Fruit fly (Drosophila melanogaster) whole organism, embryonic: ENCODE data around the gene CG44013.

Source experiments
- Asciz ChIP-seq: fragments of 200-800 bp; sonication (Bioruptor generic); optimal IDR thresholded peaks from 2 replicates; lab custom pipeline; 2017; ENCODE audit warnings: missing biosample characterization, mild to moderate bottlenecking, missing genetic modification characterization, missing genetic modification reagents
- CG1024 ChIP-seq: fragments of 200-800 bp; sonication (Bioruptor generic); IDR thresholded peaks from 2 replicates; pipeline ENCODE4 v1.3.6; 2022; ENCODE audit warnings: missing biosample characterization, missing genetic modification characterization
- CG11723 ChIP-seq: fragments of 200-800 bp; sonication (Bioruptor generic); optimal IDR thresholded peaks from 2 replicates; lab custom pipeline; 2017; ENCODE audit warnings: missing biosample characterization, mild to moderate bottlenecking, missing genetic modification characterization
- CG12659 ChIP-seq: fragments of 200-800 bp; sonication (Bioruptor generic); optimal IDR thresholded peaks from 3 replicates; lab custom pipeline; 2017; ENCODE audit warnings: mild to moderate bottlenecking, missing biosample characterization, missing genetic modification reagents, missing genetic modification characterization
- CG12942 ChIP-seq: fragments of 200-800 bp; sonication (Bioruptor generic); optimal IDR thresholded peaks from 3 replicates; lab custom pipeline; 2016; ENCODE audit warnings: missing biosample characterization, missing genetic modification characterization
- CG13894 ChIP-seq: fragments of 200-800 bp; sonication (Bioruptor generic); optimal IDR thresholded peaks from 3 replicates; lab custom pipeline; 2018; ENCODE audit warnings: missing biosample characterization, mild to moderate bottlenecking, missing genetic modification characterization, moderate library complexity
- CG16863 ChIP-seq: fragments of 200-800 bp; sonication (Bioruptor generic); optimal IDR thresholded peaks from 3 replicates; lab custom pipeline; 2016; ENCODE audit warnings: missing biosample characterization, missing genetic modification characterization
- CG17802 ChIP-seq: fragments of 200-800 bp; sonication (Bioruptor generic); optimal IDR thresholded peaks from 2 replicates; lab custom pipeline; 2018; ENCODE audit warnings: missing biosample characterization, mild to moderate bottlenecking, missing genetic modification characterization, moderate library complexity
- CG2116 ChIP-seq: fragments of 200-800 bp; sonication (Bioruptor generic); optimal IDR thresholded peaks from 3 replicates; lab custom pipeline; 2018; ENCODE audit warnings: missing biosample characterization, mild to moderate bottlenecking, missing genetic modification characterization
- CG2129 ChIP-seq: fragments of 200-800 bp; sonication (Bioruptor generic); IDR thresholded peaks from 2 replicates; pipeline ENCODE4 v1.3.6; 2022; ENCODE audit warnings: missing biosample characterization, missing genetic modification characterization; ENCODE audit not compliant: partially characterized antibody
- CG3995 ChIP-seq: fragments of 200-800 bp; sonication (Bioruptor generic); optimal IDR thresholded peaks from 3 replicates; lab custom pipeline; 2016; ENCODE audit warnings: missing biosample characterization, missing genetic modification characterization
- CG4282 ChIP-seq: fragments of 200-800 bp; sonication (Bioruptor generic); optimal IDR thresholded peaks from 2 replicates; lab custom pipeline; 2016; ENCODE audit warnings: missing biosample characterization, missing genetic modification characterization
- CG7963 ChIP-seq: fragments of 200-800 bp; sonication (Bioruptor generic); IDR thresholded peaks from 3 replicates; pipeline ENCODE4 v1.3.6; 2022; ENCODE audit warnings: missing biosample characterization, missing genetic modification characterization; ENCODE audit not compliant: partially characterized antibody
- CG8290 ChIP-seq, 3 experiments: fragments of 200-800 bp; sonication (Bioruptor generic); optimal IDR thresholded peaks; 2 replicates each; lab custom pipeline; 2016 to 2019; ENCODE audit warnings: missing biosample characterization in 3 of 3, missing genetic modification characterization in 3 of 3, mild to moderate bottlenecking in 2 of 3, moderate library complexity in 1 of 3
- Dp ChIP-seq: fragments of 200-800 bp; sonication (Bioruptor generic); optimal IDR thresholded peaks from 2 replicates; lab custom pipeline; 2018; ENCODE audit warnings: missing biosample characterization, mild to moderate bottlenecking, missing genetic modification characterization, moderate library complexity
- Fer3 ChIP-seq: fragments of 200-800 bp; sonication (Bioruptor generic); optimal IDR thresholded peaks from 2 replicates; lab custom pipeline; 2018; ENCODE audit warnings: missing biosample characterization, mild to moderate bottlenecking, missing genetic modification characterization, moderate library complexity
- H15 ChIP-seq: fragments of 200-800 bp; sonication (Bioruptor generic); IDR thresholded peaks from 3 replicates; pipeline ENCODE4 v1.3.6; 2022; ENCODE audit warnings: missing biosample characterization, missing genetic modification characterization
- HmgZ ChIP-seq: fragments of 200-800 bp; sonication (Bioruptor generic); optimal IDR thresholded peaks from 2 replicates; lab custom pipeline; 2018; ENCODE audit warnings: missing biosample characterization, mild to moderate bottlenecking, missing genetic modification characterization
- Hr78 ChIP-seq, 2 experiments: fragments of 200-800 bp in 1 of 2; fragments of >200 bp in 1 of 2; sonication (Bioruptor generic) in 1 of 2; optimal IDR thresholded peaks; 2 replicates each; lab custom pipeline; 2017 to 2019; ENCODE audit warnings: missing biosample characterization in 2 of 2, missing genetic modification characterization in 2 of 2, mild to moderate bottlenecking in 1 of 2, moderate library complexity in 1 of 2
- Lpt ChIP-seq: fragments of >200 bp; optimal IDR thresholded peaks from 2 replicates; lab custom pipeline; 2018; ENCODE audit warnings: missing biosample characterization, missing genetic modification characterization
- Med ChIP-seq: fragments of 200-800 bp; sonication (Bioruptor generic); peaks from one replicate; lab custom pipeline; 2016; ENCODE audit warnings: missing biosample characterization, missing genetic modification characterization, mild to moderate bottlenecking, inconsistent platforms, moderate library complexity
- Ravus ChIP-seq: fragments of 200-800 bp; sonication (Bioruptor generic); IDR thresholded peaks from 2 replicates; pipeline ENCODE4 v1.3.6; 2022; ENCODE audit warnings: missing biosample characterization, missing genetic modification characterization
- Usf ChIP-seq: fragments of 200-800 bp; sonication (Bioruptor generic); optimal IDR thresholded peaks from 2 replicates; lab custom pipeline; 2017; ENCODE audit warnings: missing genotype, missing biosample characterization, missing genetic modification characterization
- amos ChIP-seq: fragments of 200-800 bp; sonication (Bioruptor generic); IDR thresholded peaks from 2 replicates; pipeline ENCODE4 v1.3.6; 2022; ENCODE audit warnings: missing biosample characterization, missing genetic modification characterization; ENCODE audit not compliant: partially characterized antibody
- ato ChIP-seq: fragments of 200-800 bp; sonication (Bioruptor generic); IDR thresholded peaks from 2 replicates; pipeline ENCODE4 v1.3.6; 2022; ENCODE audit warnings: missing biosample characterization, missing genetic modification characterization; ENCODE audit not compliant: partially characterized antibody
- cg ChIP-seq: fragments of 200-800 bp; sonication (Bioruptor generic); optimal IDR thresholded peaks from 3 replicates; lab custom pipeline; 2019; ENCODE audit warnings: missing biosample characterization, mild to moderate bottlenecking, missing genetic modification characterization, moderate library complexity
- dpn ChIP-seq, 2 experiments: fragments of 200-800 bp; sonication (Bioruptor generic); optimal IDR thresholded peaks; 3 replicates each; lab custom pipeline; 2016; ENCODE audit warnings: missing biosample characterization in 2 of 2, missing genetic modification characterization in 2 of 2
- gsb ChIP-seq: fragments of 200-800 bp; sonication (Bioruptor generic); IDR thresholded peaks from 2 replicates; pipeline ENCODE4 v1.3.6; 2022; ENCODE audit warnings: missing biosample characterization, missing genetic modification characterization
- insv ChIP-seq, 2 experiments: fragments of 200-800 bp; sonication (Bioruptor generic); optimal IDR thresholded peaks; 3 replicates each; lab custom pipeline; 2016 to 2018; ENCODE audit warnings: missing biosample characterization in 2 of 2, missing genetic modification characterization in 2 of 2
- inv ChIP-seq: fragments of 200-800 bp; sonication (Bioruptor generic); IDR thresholded peaks from 2 replicates; pipeline ENCODE4 v1.3.6; 2022; ENCODE audit warnings: missing biosample characterization, missing genetic modification characterization; ENCODE audit not compliant: partially characterized antibody
- ken ChIP-seq: fragments of 200-800 bp; sonication (Bioruptor generic); IDR thresholded peaks from 3 replicates; pipeline ENCODE4 v1.3.6; 2022; ENCODE audit warnings: missing biosample characterization, missing genetic modification characterization
- kni ChIP-seq: fragments of 200-800 bp; sonication (Bioruptor generic); optimal IDR thresholded peaks from 3 replicates; lab custom pipeline; 2017; ENCODE audit warnings: mild to moderate bottlenecking, missing biosample characterization, missing genetic modification reagents, missing genetic modification characterization
- mam ChIP-seq: fragments of 200-800 bp; sonication (Bioruptor generic); optimal IDR thresholded peaks from 3 replicates; lab custom pipeline; 2016; ENCODE audit warnings: missing biosample characterization, missing genetic modification characterization
- mirr ChIP-seq: fragments of 200-800 bp; sonication (Bioruptor generic); optimal IDR thresholded peaks from 3 replicates; lab custom pipeline; 2018; ENCODE audit warnings: missing biosample characterization, mild to moderate bottlenecking, missing genetic modification characterization
- pan ChIP-seq, 4 experiments: fragments of >200 bp in 3 of 4; fragments of 200-800 bp in 1 of 4; sonication (Bioruptor generic) in 1 of 4; optimal IDR thresholded peaks in 3 of 4; IDR thresholded peaks in 1 of 4; 2 replicates each; pipeline versions ENCODE4 v1.3.6 to Lab custom; 2017 to 2022; ENCODE audit warnings: missing biosample characterization in 2 of 4, missing genetic modification characterization in 2 of 4, mixed read lengths in 1 of 4
- rib ChIP-seq: fragments of 200-800 bp; sonication (Bioruptor generic); IDR thresholded peaks from 2 replicates; pipeline ENCODE4 v1.3.6; 2022; ENCODE audit warnings: missing biosample characterization, missing genetic modification characterization
- row ChIP-seq: fragments of 200-800 bp; sonication (Bioruptor generic); IDR thresholded peaks from 3 replicates; pipeline ENCODE4 v1.3.6; 2022; ENCODE audit warnings: missing biosample characterization, missing genetic modification characterization
- sens ChIP-seq: fragments of 200-800 bp; sonication (Bioruptor generic); peaks from one replicate; lab custom pipeline; 2016; ENCODE audit warnings: missing biosample characterization, missing genetic modification characterization
- shn ChIP-seq: fragments of 200-800 bp; sonication (Bioruptor generic); optimal IDR thresholded peaks from 3 replicates; lab custom pipeline; 2016; ENCODE audit warnings: missing biosample characterization, missing genetic modification characterization
- tup ChIP-seq: fragments of 200-800 bp; sonication (Bioruptor generic); optimal IDR thresholded peaks from 2 replicates; lab custom pipeline; 2016; ENCODE audit warnings: missing biosample characterization, mild to moderate bottlenecking, missing genetic modification characterization, moderate library complexity
- vfl ChIP-seq: fragments of 200-800 bp; sonication (Bioruptor generic); optimal IDR thresholded peaks from 2 replicates; lab custom pipeline; 2016; ENCODE audit warnings: missing biosample characterization, missing genetic modification characterization

The CG44013 gene

DNA sequence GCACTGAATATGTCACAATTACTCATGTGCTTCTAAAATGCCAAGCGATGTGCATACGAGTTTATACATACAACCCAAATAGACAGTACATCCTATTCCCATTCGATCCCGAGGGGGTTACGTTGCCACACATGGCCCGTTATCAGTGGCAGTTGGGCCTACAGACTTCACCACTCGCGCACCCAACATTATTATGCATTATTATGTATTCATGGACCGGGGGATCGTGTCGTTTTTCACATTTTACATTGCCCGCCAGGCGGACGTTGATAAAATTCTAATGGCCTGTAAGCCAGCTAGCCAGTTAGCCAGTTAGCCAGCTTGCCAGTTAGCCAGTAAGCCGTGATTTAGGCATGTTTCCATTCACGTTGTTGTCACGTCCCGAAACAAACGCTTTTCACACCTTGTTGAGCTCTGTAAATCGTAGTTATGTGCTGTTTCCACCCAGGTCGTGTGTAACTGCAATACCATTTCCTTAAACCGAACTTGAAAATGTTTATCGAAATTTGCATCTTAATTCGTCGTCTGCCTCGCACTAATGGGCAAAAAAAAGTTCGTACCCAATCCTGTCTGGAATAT is 36.3 kb downstream of the CG44013 start (continued):
- TF ChIP-seq mirr (GFP tag; lab: Kevin White, UChicago): peak; percentile 13
- TF ChIP-seq inv (GFP tag; lab: Robert Waterston, UW): no peak
- no peak for TF ChIP-seq row
- TF ChIP-seq Fer3 (tag; lab: Kevin White, UChicago): no peak
- no peak for TF ChIP-seq CG16863 (GFP tag; lab: Kevin White, UChicago)
- TF ChIP-seq dpn (GFP tag; optimal IDR thresholded peaks at IDR 0.05; lab: Kevin White, UChicago): no peak
- no peak for TF ChIP-seq tup (GFP tag; lab: Kevin White, UChicago)
- TF ChIP-seq ato: no peak
- TF ChIP-seq HmgZ: no peak
- no peak for TF ChIP-seq CG8290 (GFP tag; optimal IDR thresholded peaks at IDR 0.05; lab: Kevin White, UChicago)
- TF ChIP-seq CG8290 (tag; optimal IDR thresholded peaks at IDR 0.05; lab: Kevin White, UChicago): no peak
- TF ChIP-seq CG11723 (GFP tag; lab: Kevin White, UChicago): no peak
- peak; percentile 23 for TF ChIP-seq CG17802
- TF ChIP-seq CG13894: no peak
- TF ChIP-seq shn (GFP tag; lab: Kevin White, UChicago): no peak
- no peak for TF ChIP-seq Asciz (GFP tag; lab: Kevin White, UChicago)
- TF ChIP-seq rib: no peak
- TF ChIP-seq CG3995 (GFP tag; lab: Kevin White, UChicago): peak; percentile 79
- TF ChIP-seq Dp (GFP tag; lab: Kevin White, UChicago): no peak
- no peak for TF ChIP-seq Lpt (GFP tag; lab: Kevin White, UChicago)
- TF ChIP-seq mam (GFP tag; lab: Kevin White, UChicago): no peak
- no peak for TF ChIP-seq CG2129 (GFP tag; lab: Robert Waterston, UW)
- TF ChIP-seq pan (optimal IDR thresholded peaks at IDR 0.05; lab: Kevin White, UChicago): no peak
- TF ChIP-seq pan (GFP tag; optimal IDR thresholded peaks at IDR 0.05 in 1 of 2, IDR thresholded peaks at IDR 0.05 in 1 of 2): no peak
- TF ChIP-seq gsb: no peak
- TF ChIP-seq CG2116: no peak
- TF ChIP-seq amos: 0 out of 2 replicates have a peak, but pooled peaks have one; percentile 10
- no peak for TF ChIP-seq CG4282 (GFP tag; lab: Kevin White, UChicago)
- no peak for TF ChIP-seq CG12659
- no peak for TF ChIP-seq CG1024 (GFP tag; lab: Robert Waterston, UW)
- TF ChIP-seq insv (GFP tag; optimal IDR thresholded peaks at IDR 0.05; lab: Kevin White, UChicago): no peak
- peak; percentile 71 for TF ChIP-seq sens
- no peak for TF ChIP-seq Usf (GFP tag; lab: Kevin White, UChicago)
- no peak for TF ChIP-seq CG12942
- TF ChIP-seq ken: no peak
- no peak for TF ChIP-seq H15 (GFP tag; lab: Robert Waterston, UW)
- no peak for TF ChIP-seq Hr78 (GFP tag; optimal IDR thresholded peaks at IDR 0.05; lab: Kevin White, UChicago)
- TF ChIP-seq kni (GFP tag; lab: Kevin White, UChicago): peak; percentile 80
- no peak for TF ChIP-seq Ravus
- TF ChIP-seq vfl (GFP tag; lab: Kevin White, UChicago): no peak
- TF ChIP-seq CG7963 (GFP tag; lab: Robert Waterston, UW): no peak
- no peak for TF ChIP-seq cg
- TF ChIP-seq Med (GFP tag; lab: Kevin White, UChicago): peak; percentile 68
- TF ChIP-seq, all 482 proteins: peak for 15
